Worm (Caenorhabditis elegans) whole organism, L1 larva: Measurements from ENCODE around the gene Y69H2.3.

Experiments used
- aly-2 ChIP-seq: fragments of 150-350 bp; optimal IDR thresholded peaks from 2 replicates; lab custom pipeline; 2014; ENCODE audit warnings: missing biosample characterization, missing genetic modification characterization
- ama-1 ChIP-seq: fragments of 150-350 bp; optimal IDR thresholded peaks from 2 replicates; lab custom pipeline; 2014
- ceh-82 ChIP-seq, 3 experiments: fragments of 150-350 bp in 1 of 3; sonication (generic microtip) in 2 of 3; optimal IDR thresholded peaks; 2 replicates each; lab custom pipeline; 2014 to 2017; ENCODE audit warnings: missing biosample characterization in 3 of 3, missing genetic modification characterization in 3 of 3
- fos-1 ChIP-seq: fragments of 150-350 bp; optimal IDR thresholded peaks from 2 replicates; lab custom pipeline; 2014; ENCODE audit warnings: missing biosample characterization, missing genetic modification characterization
- mab-9 ChIP-seq: fragments of 200-800 bp; sonication (Bioruptor generic); IDR thresholded peaks from 2 replicates; pipeline ENCODE4 v1.3.6; 2022; ENCODE audit warnings: missing genetic modification reagents, missing genetic modification characterization, missing compliant biosample characterization
- tlp-1 ChIP-seq: fragments of 150-350 bp; optimal IDR thresholded peaks from 2 replicates; lab custom pipeline; 2014; ENCODE audit warnings: missing biosample characterization, missing genetic modification characterization
- unc-30 ChIP-seq: sonication (generic microtip); optimal IDR thresholded peaks from 2 replicates; lab custom pipeline; 2017; ENCODE audit warnings: missing biosample characterization, missing genetic modification characterization
- unc-62 ChIP-seq: fragments of 150-350 bp; optimal IDR thresholded peaks from 2 replicates; lab custom pipeline; 2014; ENCODE audit warnings: missing biosample characterization, missing genetic modification reagents, missing genetic modification characterization

DNA sequence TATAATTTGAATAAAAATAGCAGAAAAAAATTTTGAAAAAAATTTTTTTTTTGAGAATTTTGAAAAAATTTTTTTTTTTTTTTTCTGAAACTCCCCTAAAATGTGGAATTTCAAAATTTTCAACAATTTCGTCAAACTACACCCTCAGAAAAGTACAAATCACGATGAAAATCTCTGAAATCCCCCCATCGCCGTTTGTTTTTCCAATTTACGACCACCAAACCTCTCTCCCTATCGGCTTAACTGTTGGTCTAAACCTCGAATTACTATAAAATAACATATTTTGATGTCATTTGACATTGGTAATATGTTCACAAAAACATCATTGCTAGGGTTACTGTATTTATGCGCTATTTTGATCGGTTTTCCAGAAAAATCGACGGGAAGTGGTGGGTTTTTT, 6.1 kb upstream of the Y69H2.3 start, which contains the start of gene Y69H2.10:
- TF ChIP-seq unc-30 (tag; lab: Kevin White, UChicago) = no peak
- no peak for TF ChIP-seq ceh-82 (tag; optimal IDR thresholded peaks at IDR 0.05; lab: Kevin White, UChicago)
- TF ChIP-seq tlp-1 (tag; lab: Kevin White, UChicago) = no peak
- no peak for TF ChIP-seq mab-9 (GFP tag; lab: Robert Waterston, UW)
- no peak for TF ChIP-seq ama-1 (lab: Kevin White, UChicago)
- TF ChIP-seq fos-1 (tag; lab: Kevin White, UChicago) = no peak
- TF ChIP-seq aly-2 (tag; lab: Kevin White, UChicago) = no peak
- no peak for TF ChIP-seq unc-62
